Fruit fly (Drosophila melanogaster): ENCODE data around the gene PAN3.
A peak's percentile ranks its signal among the peaks of the same experiment; 100 is the strongest.

Gene PAN3

DNA sequence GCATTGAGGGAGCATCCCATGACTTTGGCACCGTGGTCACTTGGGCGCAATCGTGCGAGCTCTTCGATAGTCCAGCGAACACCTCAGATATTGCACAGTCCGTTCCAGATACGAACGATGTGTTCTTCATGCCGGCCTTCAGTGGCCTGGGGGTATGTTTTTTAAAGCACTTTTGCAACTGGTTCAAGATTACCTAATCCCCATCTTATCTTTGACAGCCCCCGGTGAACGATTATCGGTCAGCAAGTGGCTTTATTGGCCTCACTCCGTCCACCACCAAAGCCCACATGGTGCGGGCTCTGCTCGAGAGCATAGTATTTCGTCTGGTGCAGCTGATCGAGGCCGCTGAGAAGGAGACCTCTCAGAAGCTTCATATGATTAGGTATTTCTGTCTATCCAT, 16.8 kb upstream of the PAN3 start:
- TF ChIP-seq N (GFP tag; optimal IDR thresholded peaks at IDR 0.05) (no peak), jim (GFP tag; optimal IDR thresholded peaks at IDR 0.05) (no peak), CrebA (GFP tag; optimal IDR thresholded peaks at IDR 0.05; ENCODE audit: borderline replicate concordance) (no peak), HLH106 (tag; optimal IDR thresholded peaks at IDR 0.05) (no peak), dl (GFP tag; optimal IDR thresholded peaks at IDR 0.05; ENCODE audit: insufficient read depth in 1 of 2, partially characterized antibody in 2 of 2) (no peak), Hnf4 (GFP tag; optimal IDR thresholded peaks at IDR 0.05) (no peak), CG9705 (GFP tag; optimal IDR thresholded peaks at IDR 0.05) (no peak), Myc (optimal IDR thresholded peaks at IDR 0.05) (no peak), fru (GFP tag; optimal IDR thresholded peaks at IDR 0.05) (no peak), Vsx2 (GFP tag; optimal IDR thresholded peaks at IDR 0.05; ENCODE audit: partially characterized antibody) (no peak), br (GFP tag; optimal IDR thresholded peaks at IDR 0.05) (no peak), lola (GFP tag; optimal IDR thresholded peaks at IDR 0.05) (no peak)

DNA sequence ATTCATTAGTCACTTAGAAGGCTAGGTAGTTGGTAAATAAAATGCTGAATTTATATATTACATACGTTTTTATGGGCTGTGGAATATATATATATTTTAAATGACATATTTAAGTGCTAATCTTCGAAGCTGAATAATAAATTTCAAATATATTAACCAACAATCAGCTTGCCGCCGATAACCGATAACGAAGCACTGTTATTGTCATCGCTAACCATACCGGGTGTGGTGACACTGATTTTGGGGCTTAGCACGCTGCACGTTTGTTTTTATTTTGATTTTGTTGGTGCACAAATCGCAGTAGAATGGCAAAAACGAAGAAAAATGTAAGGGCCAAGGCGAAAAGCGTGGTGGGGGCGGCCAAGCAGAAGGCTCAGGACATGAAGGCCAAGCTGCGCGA, 16.1 kb upstream of the PAN3 start, which contains the start of gene CG16753:
Gene CG16753, plus strand, starts transcription at position 229 of the 400 bp plus-strand sequence.
- TF ChIP-seq sv (GFP tag; optimal IDR thresholded peaks at IDR 0.05) (no peak), CG32264 (GFP tag; optimal IDR thresholded peaks at IDR 0.05) (no peak), Myc (optimal IDR thresholded peaks at IDR 0.05) (no peak), Rel (GFP tag; optimal IDR thresholded peaks at IDR 0.05) (no peak), Rel (tag; optimal IDR thresholded peaks at IDR 0.05) (peak; percentile 83), Hr83 (GFP tag; optimal IDR thresholded peaks at IDR 0.05; ENCODE audit: poor library complexity, severe bottlenecking) (no peak), br (GFP tag; optimal IDR thresholded peaks at IDR 0.05) (no peak), Dfd (GFP tag; optimal IDR thresholded peaks at IDR 0.05) (no peak), foxo (GFP tag; optimal IDR thresholded peaks at IDR 0.05) (no peak)

DNA sequence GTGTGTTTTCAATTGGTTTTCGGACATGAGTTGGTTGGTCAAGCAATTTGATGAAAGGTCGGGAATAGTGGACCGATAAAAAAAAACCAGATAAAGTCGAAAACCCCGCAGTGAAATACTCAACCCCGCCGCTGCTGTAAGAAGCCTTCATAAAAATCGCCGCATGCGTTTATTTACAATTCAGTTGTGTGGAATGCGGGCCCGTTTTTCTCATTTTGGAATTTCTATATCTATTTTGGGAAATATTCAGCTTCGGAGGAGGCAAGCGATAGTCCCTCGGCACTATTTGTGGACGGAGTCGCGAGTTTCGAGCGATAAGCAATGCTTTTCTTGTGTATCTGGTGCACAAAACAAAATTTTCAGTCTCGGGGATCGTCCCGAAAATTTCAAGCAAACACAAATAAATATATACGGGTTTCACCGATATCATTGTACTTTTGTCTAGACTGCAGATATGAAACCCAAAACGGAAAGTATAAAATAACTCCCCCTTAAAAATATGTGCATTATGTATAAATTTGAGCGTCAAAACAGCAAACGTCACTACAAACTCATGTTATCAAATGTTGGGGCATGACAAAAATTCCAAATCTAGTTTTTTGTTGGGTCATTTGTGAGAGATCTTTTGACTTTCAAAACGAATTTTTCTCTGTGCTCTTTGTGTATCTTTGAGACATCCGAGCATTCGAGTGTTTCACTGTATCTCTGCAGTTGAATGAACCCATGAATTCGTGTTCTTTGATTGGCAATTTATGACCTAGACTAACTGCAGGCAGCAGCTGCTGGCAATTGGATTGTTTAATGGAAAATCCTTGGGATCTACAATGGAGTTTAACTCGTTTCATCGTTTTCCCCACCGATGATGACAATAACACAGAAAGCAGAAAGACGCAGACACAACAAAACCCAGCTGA, 11.7 kb upstream of the PAN3 start:
- TF ChIP-seq sv (GFP tag; optimal IDR thresholded peaks at IDR 0.05), result no peak
- no peak for TF ChIP-seq tai (GFP tag; optimal IDR thresholded peaks at IDR 0.05)
- no peak for TF ChIP-seq woc (GFP tag; optimal IDR thresholded peaks at IDR 0.05)
- peak; percentile 1 for TF ChIP-seq h (GFP tag; optimal IDR thresholded peaks at IDR 0.05)
- TF ChIP-seq Vsx2 (GFP tag; optimal IDR thresholded peaks at IDR 0.05; ENCODE audit: partially characterized antibody), result no peak
- no peak for TF ChIP-seq Abd-B (GFP tag; optimal IDR thresholded peaks at IDR 0.05)
- no peak for TF ChIP-seq dsf (GFP tag; optimal IDR thresholded peaks at IDR 0.05; ENCODE audit: borderline replicate concordance)
- TF ChIP-seq Jra (GFP tag; optimal IDR thresholded peaks at IDR 0.05), result no peak
- no peak for TF ChIP-seq Dfd (GFP tag; optimal IDR thresholded peaks at IDR 0.05)
- no peak for TF ChIP-seq Hnf4 (GFP tag; optimal IDR thresholded peaks at IDR 0.05)
- peak; percentile 8 for TF ChIP-seq ey (GFP tag; optimal IDR thresholded peaks at IDR 0.05)
- peak; percentile 19 for TF ChIP-seq HLH106 (tag; optimal IDR thresholded peaks at IDR 0.05)
- TF ChIP-seq Rel (GFP tag; optimal IDR thresholded peaks at IDR 0.05), result no peak
- peak; percentile 93 for TF ChIP-seq Rel (tag; optimal IDR thresholded peaks at IDR 0.05)

DNA sequence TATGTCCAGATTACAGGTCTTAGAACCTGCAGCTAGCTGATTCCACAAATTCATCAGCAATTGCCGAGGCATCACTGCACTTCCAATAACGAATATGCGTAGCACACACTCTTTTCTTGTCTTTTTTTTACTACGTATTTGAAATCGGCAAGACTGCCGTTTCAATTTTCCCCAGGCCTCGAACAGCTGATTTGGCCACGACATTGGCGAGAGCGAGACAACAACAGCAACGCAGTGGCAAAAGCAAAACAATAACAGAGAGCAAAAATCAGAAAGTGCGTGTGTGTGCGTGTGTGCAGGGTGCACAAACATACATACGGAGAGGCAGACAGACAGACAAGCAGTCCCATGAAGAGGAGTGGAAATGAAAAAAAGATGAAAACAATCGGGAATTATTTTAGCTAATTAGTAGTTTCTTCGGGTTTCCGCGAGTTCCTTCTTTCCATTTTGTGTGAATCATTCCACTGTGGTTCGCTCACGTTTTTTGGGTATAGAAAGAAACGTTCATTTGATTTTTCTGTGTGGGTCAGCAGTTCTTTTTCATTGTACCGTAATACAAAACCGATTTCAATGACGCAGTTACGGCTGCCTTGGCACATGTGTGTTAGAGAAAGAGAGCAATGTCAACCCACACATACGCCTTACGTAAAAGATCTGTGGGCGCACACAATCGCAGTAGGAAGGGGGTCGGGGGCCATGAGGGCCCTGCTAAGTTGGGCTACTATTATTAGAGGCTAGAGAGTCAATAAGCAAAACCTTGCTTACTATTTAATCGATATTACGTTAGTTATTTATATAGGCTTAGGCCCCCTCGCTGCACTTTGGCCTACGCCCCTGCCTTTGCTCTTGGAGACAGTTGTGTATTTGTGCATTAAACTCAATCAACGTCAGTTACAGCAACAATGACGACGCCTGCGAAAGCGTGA, 10.6 kb upstream of the PAN3 start:
- TF ChIP-seq Rel (GFP tag; optimal IDR thresholded peaks at IDR 0.05) (peak; percentile 99), Rel (tag; optimal IDR thresholded peaks at IDR 0.05) (peak; percentile 92), usp (GFP tag; optimal IDR thresholded peaks at IDR 0.05) (no peak), pan (optimal IDR thresholded peaks at IDR 0.05) (no peak), lola (GFP tag; optimal IDR thresholded peaks at IDR 0.05) (no peak), sv (GFP tag; optimal IDR thresholded peaks at IDR 0.05) (peak; percentile 99), fru (GFP tag; optimal IDR thresholded peaks at IDR 0.05) (peak; percentile 100), GATAd (GFP tag; optimal IDR thresholded peaks at IDR 0.05) (peak; percentile 100), N (GFP tag; optimal IDR thresholded peaks at IDR 0.05) (no peak), brk (GFP tag; optimal IDR thresholded peaks at IDR 0.05) (peak; percentile 98), OdsH (GFP tag; optimal IDR thresholded peaks at IDR 0.05) (peak; percentile 100), rgr (GFP tag; optimal IDR thresholded peaks at IDR 0.05) (peak; percentile 100), Abd-B (GFP tag; optimal IDR thresholded peaks at IDR 0.05) (no peak), ey (GFP tag; optimal IDR thresholded peaks at IDR 0.05) (peak; percentile 100), Dfd (GFP tag; optimal IDR thresholded peaks at IDR 0.05) (peak; percentile 93), Vsx2 (GFP tag; optimal IDR thresholded peaks at IDR 0.05; ENCODE audit: partially characterized antibody) (peak; percentile 89), Jra (GFP tag; optimal IDR thresholded peaks at IDR 0.05) (peak; percentile 99), Hr78 (GFP tag; optimal IDR thresholded peaks at IDR 0.05) (no peak), jim (GFP tag; optimal IDR thresholded peaks at IDR 0.05) (peak; percentile 95), dmrt93B (GFP tag; optimal IDR thresholded peaks at IDR 0.05) (peak; percentile 100), CG9705 (GFP tag; optimal IDR thresholded peaks at IDR 0.05) (peak; percentile 98), HLH106 (tag; optimal IDR thresholded peaks at IDR 0.05) (peak; percentile 100), Hnf4 (GFP tag; optimal IDR thresholded peaks at IDR 0.05) (peak; percentile 100), h (GFP tag; optimal IDR thresholded peaks at IDR 0.05) (peak; percentile 100), psq (GFP tag; optimal IDR thresholded peaks at IDR 0.05) (peak; percentile 99), Hr83 (GFP tag; optimal IDR thresholded peaks at IDR 0.05; ENCODE audit: poor library complexity, severe bottlenecking) (peak; percentile 99), Dif (GFP tag; optimal IDR thresholded peaks at IDR 0.05; ENCODE audit: partially characterized antibody) (no peak), foxo (GFP tag; optimal IDR thresholded peaks at IDR 0.05) (peak; percentile 99 to 100), Sp1 (GFP tag; optimal IDR thresholded peaks at IDR 0.05) (peak; percentile 99)
